Fruit fly (Drosophila melanogaster) whole organism, prepupa: Measurements from ENCODE around the gene Cand1.

Source experiments
- CG3032 ChIP-seq: fragments of 200-800 bp; optimal IDR thresholded peaks from 2 replicates; lab custom pipeline; 2019; ENCODE audit warnings: missing biosample characterization, mild to moderate bottlenecking, missing genetic modification characterization, moderate library complexity
- CG31627 ChIP-seq: fragments of 200-800 bp; sonication (Bioruptor generic); optimal IDR thresholded peaks from 3 replicates; lab custom pipeline; 2016; ENCODE audit warnings: missing biosample characterization, missing genetic modification characterization
- CG3919 ChIP-seq: fragments of 200-800 bp; sonication (Bioruptor generic); optimal IDR thresholded peaks from 3 replicates; lab custom pipeline; 2016; ENCODE audit warnings: missing biosample characterization, missing genetic modification characterization
- CG6808 ChIP-seq: fragments of 200-800 bp; sonication (Bioruptor generic); optimal IDR thresholded peaks from 3 replicates; lab custom pipeline; 2017; ENCODE audit warnings: missing biosample characterization, missing genetic modification characterization, mild to moderate bottlenecking, moderate library complexity, missing genetic modification reagents
- net ChIP-seq: fragments of 200-800 bp; sonication (Bioruptor generic); optimal IDR thresholded peaks from 3 replicates; lab custom pipeline; 2016; ENCODE audit warnings: missing biosample characterization, missing genetic modification characterization

dm6 chr2L:10375464-10376236 lies 13.1 kb upstream of the Cand1 start, which contains the start of the genes CG33303 and dpr19:
- TF ChIP-seq CG6808 (GFP tag; lab: Kevin White, UChicago), result peak; percentile 24
- TF ChIP-seq CG3919, result no peak
- TF ChIP-seq CG31627, result no peak
- peak; percentile 65 for TF ChIP-seq CG3032 (tag; lab: Kevin White, UChicago)
- no peak for TF ChIP-seq net
